Worm (Caenorhabditis elegans) whole organism, late embryonic: ENCODE data around the gene pcn-1.
A peak's percentile ranks its signal among the peaks of the same experiment; 100 is the strongest.

Experiments used
- C08G9.2 ChIP-seq: sonication (generic microtip); optimal IDR thresholded peaks from 2 replicates; lab custom pipeline; 2016; ENCODE audit warnings: mild to moderate bottlenecking, missing genetic modification characterization, moderate library complexity, missing compliant biosample characterization
- K09A11.1 ChIP-seq: sonication (generic microtip); optimal IDR thresholded peaks from 2 replicates; lab custom pipeline; 2017; ENCODE audit warnings: antibody characterized with exemption, mild to moderate bottlenecking, missing genetic modification characterization, missing compliant biosample characterization; ENCODE audit not compliant: insufficient read depth
- ahr-1 ChIP-seq: sonication (generic microtip); optimal IDR thresholded peaks from 2 replicates; lab custom pipeline; 2016; ENCODE audit warnings: missing genetic modification characterization, missing compliant biosample characterization
- ceh-18 ChIP-seq: sonication (generic microtip); optimal IDR thresholded peaks from 2 replicates; lab custom pipeline; 2016; ENCODE audit warnings: missing genetic modification characterization, missing compliant biosample characterization
- ceh-2 ChIP-seq: sonication (generic microtip); optimal IDR thresholded peaks from 2 replicates; lab custom pipeline; 2016; ENCODE audit warnings: missing genotype, missing genetic modification characterization, missing compliant biosample characterization
- ceh-22 ChIP-seq: sonication (generic microtip); optimal IDR thresholded peaks from 2 replicates; lab custom pipeline; 2017; ENCODE audit warnings: missing biosample characterization, missing genetic modification characterization
- ceh-31 ChIP-seq: sonication (generic microtip); optimal IDR thresholded peaks from 2 replicates; lab custom pipeline; 2016; ENCODE audit warnings: missing genetic modification characterization, missing compliant biosample characterization
- ceh-48 ChIP-seq: sonication (generic microtip); optimal IDR thresholded peaks from 2 replicates; lab custom pipeline; 2016; ENCODE audit warnings: missing genetic modification characterization, inconsistent platforms, missing compliant biosample characterization
- che-1 ChIP-seq: sonication (generic microtip); optimal IDR thresholded peaks from 2 replicates; lab custom pipeline; 2016; ENCODE audit warnings: mild to moderate bottlenecking, missing genetic modification characterization, missing compliant biosample characterization
- elt-2 ChIP-seq: sonication (generic microtip); optimal IDR thresholded peaks from 2 replicates; lab custom pipeline; 2016; ENCODE audit warnings: missing genetic modification reagents, missing genetic modification characterization, missing compliant biosample characterization
- ets-4 ChIP-seq: sonication (generic microtip); optimal IDR thresholded peaks from 2 replicates; lab custom pipeline; 2016; ENCODE audit warnings: missing genetic modification characterization, missing compliant biosample characterization
- eyg-1 ChIP-seq: sonication (generic microtip); optimal IDR thresholded peaks from 2 replicates; lab custom pipeline; 2016; ENCODE audit warnings: missing genotype, missing genetic modification characterization, missing compliant biosample characterization
- fax-1 ChIP-seq: sonication (generic microtip); optimal IDR thresholded peaks from 2 replicates; lab custom pipeline; 2016; ENCODE audit warnings: missing genotype, missing genetic modification characterization, missing compliant biosample characterization
- fkh-10 ChIP-seq: fragments of 150-350 bp; optimal IDR thresholded peaks from 2 replicates; lab custom pipeline; 2014; ENCODE audit warnings: missing biosample characterization, missing genetic modification reagents, missing genetic modification characterization
- gmeb-2 ChIP-seq: sonication (generic microtip); optimal IDR thresholded peaks from 2 replicates; lab custom pipeline; 2016; ENCODE audit warnings: missing genetic modification characterization, inconsistent platforms, missing compliant biosample characterization
- hlh-15 ChIP-seq: sonication (generic microtip); optimal IDR thresholded peaks from 2 replicates; lab custom pipeline; 2016; ENCODE audit warnings: missing genetic modification characterization, missing compliant biosample characterization
- hlh-30 ChIP-seq: sonication (generic microtip); optimal IDR thresholded peaks from 2 replicates; lab custom pipeline; 2017; ENCODE audit warnings: antibody characterized with exemption, missing genetic modification characterization, missing compliant biosample characterization; ENCODE audit not compliant: insufficient read depth
- hlh-6 ChIP-seq: sonication (generic microtip); optimal IDR thresholded peaks from 2 replicates; lab custom pipeline; 2016; ENCODE audit warnings: missing genotype, missing genetic modification characterization, missing compliant biosample characterization
- madf-2 ChIP-seq: sonication (generic microtip); optimal IDR thresholded peaks from 2 replicates; lab custom pipeline; 2017; ENCODE audit warnings: missing genetic modification characterization, missing compliant biosample characterization
- mec-3 ChIP-seq: sonication (generic microtip); optimal IDR thresholded peaks from 2 replicates; lab custom pipeline; 2016; ENCODE audit warnings: borderline replicate concordance, missing genetic modification characterization, missing compliant biosample characterization
- nfya-1 ChIP-seq: sonication (generic microtip); optimal IDR thresholded peaks from 2 replicates; lab custom pipeline; 2017; ENCODE audit warnings: missing genetic modification characterization, mild to moderate bottlenecking, missing compliant biosample characterization, antibody characterized with exemption, moderate library complexity
- nhr-11 ChIP-seq: fragments of 150-350 bp; optimal IDR thresholded peaks from 2 replicates; lab custom pipeline; 2014; ENCODE audit warnings: missing biosample characterization, missing genetic modification characterization
- npax-4 ChIP-seq: sonication (generic microtip); optimal IDR thresholded peaks from 2 replicates; lab custom pipeline; 2016; ENCODE audit warnings: missing genetic modification characterization, missing compliant biosample characterization
- odd-2 ChIP-seq: sonication (generic microtip); optimal IDR thresholded peaks from 2 replicates; lab custom pipeline; 2017; ENCODE audit warnings: antibody characterized with exemption, mild to moderate bottlenecking, missing genetic modification characterization, missing compliant biosample characterization
- pag-3 ChIP-seq: sonication (generic microtip); optimal IDR thresholded peaks from 2 replicates; lab custom pipeline; 2016; ENCODE audit warnings: missing compliant biosample characterization, missing genetic modification characterization, borderline replicate concordance
- pat-9 ChIP-seq: fragments of 200-800 bp; sonication (Bioruptor generic); optimal IDR thresholded peaks from 2 replicates; lab custom pipeline; 2018; ENCODE audit warnings: mild to moderate bottlenecking, missing genetic modification characterization, moderate library complexity, missing compliant biosample characterization
- pha-2 ChIP-seq: sonication (generic microtip); optimal IDR thresholded peaks from 2 replicates; lab custom pipeline; 2017; ENCODE audit warnings: mild to moderate bottlenecking, missing genetic modification characterization, missing compliant biosample characterization
- pha-4 ChIP-seq: fragments of 150-350 bp; optimal IDR thresholded peaks from 2 replicates; lab custom pipeline; 2018; ENCODE audit warnings: missing biosample characterization, missing genetic modification reagents, missing genetic modification characterization
- ref-2 ChIP-seq: sonication (generic microtip); optimal IDR thresholded peaks from 2 replicates; lab custom pipeline; 2016; ENCODE audit warnings: missing genetic modification characterization, missing compliant biosample characterization
- tbx-2 ChIP-seq: sonication (generic microtip); optimal IDR thresholded peaks from 2 replicates; lab custom pipeline; 2016; ENCODE audit warnings: missing genetic modification characterization, missing compliant biosample characterization
- tbx-7 ChIP-seq: sonication (generic microtip); optimal IDR thresholded peaks from 2 replicates; lab custom pipeline; 2016; ENCODE audit warnings: missing genotype, missing genetic modification characterization, missing compliant biosample characterization
- ttx-3 ChIP-seq: sonication (generic microtip); optimal IDR thresholded peaks from 2 replicates; lab custom pipeline; 2016; ENCODE audit warnings: missing genetic modification reagents, missing genetic modification characterization, missing compliant biosample characterization
- unc-3 ChIP-seq, 2 experiments: fragments of 200-800 bp in 1 of 2; sonication (Bioruptor generic) in 1 of 2; sonication (generic microtip) in 1 of 2; conservative IDR thresholded peaks in 1 of 2; optimal IDR thresholded peaks in 1 of 2; 2 replicates each; pipeline versions ENCODE4 v1.3.6 to Lab custom; 2016 to 2022; ENCODE audit warnings: missing compliant biosample characterization in 2 of 2, missing genetic modification characterization in 2 of 2, missing genetic modification reagents in 1 of 2
- unc-42 ChIP-seq: sonication (generic microtip); optimal IDR thresholded peaks from 2 replicates; lab custom pipeline; 2016; ENCODE audit warnings: missing genotype, missing genetic modification characterization, missing compliant biosample characterization
- zip-5 ChIP-seq: sonication (generic microtip); optimal IDR thresholded peaks from 2 replicates; lab custom pipeline; 2016; ENCODE audit warnings: missing genetic modification characterization, missing compliant biosample characterization
- ztf-16 ChIP-seq: sonication (generic microtip); optimal IDR thresholded peaks from 2 replicates; lab custom pipeline; 2017; ENCODE audit warnings: missing genetic modification characterization, missing compliant biosample characterization

The pcn-1 gene

DNA sequence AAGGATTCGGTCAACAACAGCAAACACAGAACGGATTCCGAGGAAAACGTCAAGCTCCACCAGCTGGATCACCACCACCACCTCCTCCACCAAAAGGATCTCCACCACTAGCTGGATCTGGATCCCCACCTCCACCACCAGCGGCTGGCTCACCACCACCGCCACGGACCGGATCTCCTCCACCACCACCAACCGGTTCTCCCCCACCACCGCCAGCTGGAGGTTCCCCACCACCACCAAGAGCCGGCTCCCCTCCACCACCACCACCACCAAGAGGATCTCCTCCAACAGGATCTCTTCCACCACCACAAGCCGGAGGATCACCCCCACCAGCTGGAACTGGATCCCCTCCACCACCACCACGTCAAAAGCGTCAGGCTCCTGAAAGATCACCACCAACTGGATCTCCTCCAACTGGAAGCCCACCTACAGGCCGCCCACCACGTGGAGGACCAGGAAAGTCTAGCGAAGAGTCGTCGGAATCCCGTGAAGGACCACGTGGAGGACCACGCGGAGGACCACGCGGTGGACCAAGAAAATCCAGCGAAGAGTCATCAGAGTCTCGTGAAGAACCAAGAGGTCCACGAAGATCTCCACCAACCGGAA, 27.5 kb upstream of the pcn-1 start:
- TF ChIP-seq pat-9 (tag; lab: Kevin White, UChicago) (no peak), mec-3 (tag; lab: Kevin White, UChicago) (peak; percentile 69), npax-4 (tag; lab: Kevin White, UChicago) (no peak), odd-2 (tag; lab: Kevin White, UChicago) (no peak), hlh-30 (tag; lab: Kevin White, UChicago) (no peak), hlh-15 (tag; lab: Kevin White, UChicago) (no peak), K09A11.1 (tag; lab: Kevin White, UChicago) (no peak)

ce11 chrIV:4074610-4075009, 25.4 kb upstream of the pcn-1 start, which contains the start of gene W03D2.9:
Gene W03D2.9, minus strand, starts transcription at chrIV:4074710.
- no peak for TF ChIP-seq pag-3 (tag; lab: Kevin White, UChicago)
- no peak for TF ChIP-seq ceh-22 (tag; lab: Kevin White, UChicago)
- no peak for TF ChIP-seq che-1 (tag; lab: Kevin White, UChicago)
- TF ChIP-seq tbx-7 (tag; lab: Kevin White, UChicago) = no peak
- no peak for TF ChIP-seq gmeb-2 (tag; lab: Kevin White, UChicago)
- TF ChIP-seq hlh-6 = no peak
- TF ChIP-seq odd-2 (tag; lab: Kevin White, UChicago) = no peak
- TF ChIP-seq ets-4 (tag; lab: Kevin White, UChicago) = no peak
- TF ChIP-seq pha-4 (tag; lab: Kevin White, UChicago) = no peak
- TF ChIP-seq hlh-15 (tag; lab: Kevin White, UChicago) = no peak
- no peak for TF ChIP-seq ceh-18 (tag; lab: Kevin White, UChicago)
- TF ChIP-seq fkh-10 (GFP tag; lab: Kevin White, UChicago) = no peak
- no peak for TF ChIP-seq nhr-11 (tag; lab: Kevin White, UChicago)
- TF ChIP-seq pha-2 (tag; lab: Kevin White, UChicago) = no peak

DNA sequence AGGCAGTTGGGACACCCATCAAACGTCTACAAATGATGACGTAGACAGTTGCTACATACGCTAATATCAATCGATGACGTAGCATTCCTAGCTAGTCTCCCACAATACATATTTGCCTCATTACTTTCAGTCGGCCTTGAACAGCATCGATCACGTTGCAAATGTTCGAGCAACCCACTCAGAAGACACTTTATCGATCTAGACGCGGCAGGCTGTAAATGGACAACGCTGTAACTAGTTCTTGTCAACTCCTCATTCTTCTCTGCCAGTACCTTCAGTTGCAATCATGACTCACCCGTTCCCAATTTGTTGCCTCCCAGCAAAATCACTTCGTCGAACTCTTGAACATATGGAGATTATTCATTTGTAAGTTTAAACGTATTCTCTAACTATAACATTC, 22.8 kb upstream of the pcn-1 start, which contains the start of gene pqn-75:
pqn-75 (plus strand) TSS at position 301 of the 400 bp plus-strand sequence.
- TF ChIP-seq gmeb-2 (tag; lab: Kevin White, UChicago) (no peak), ztf-16 (tag; lab: Kevin White, UChicago) (no peak), tbx-7 (tag; lab: Kevin White, UChicago) (no peak), K09A11.1 (tag; lab: Kevin White, UChicago) (no peak), ref-2 (tag; lab: Kevin White, UChicago) (no peak), fax-1 (no peak)

DNA sequence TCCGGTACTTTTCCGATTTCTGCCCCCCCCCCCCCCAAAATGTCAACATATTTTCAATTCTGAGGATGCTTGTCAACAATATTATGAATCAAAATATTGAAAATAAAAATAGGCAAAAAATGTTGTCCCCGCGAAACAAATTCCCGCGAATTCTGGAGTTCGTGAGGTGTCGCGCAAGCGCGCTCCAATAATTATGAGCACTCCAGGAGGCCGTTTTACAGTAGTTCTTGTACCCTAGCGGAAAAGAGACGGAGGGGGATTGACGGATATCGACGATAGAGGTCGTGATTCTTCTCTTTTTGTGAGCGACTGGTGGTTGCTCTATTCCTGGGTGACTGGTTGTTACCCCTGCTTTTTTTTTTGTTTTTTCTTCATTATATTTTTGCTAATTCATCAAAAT, 21.6 kb upstream of the pcn-1 start:
- no peak for TF ChIP-seq pha-4 (tag; lab: Kevin White, UChicago)
- peak; percentile 59 for TF ChIP-seq ref-2 (tag; lab: Kevin White, UChicago)
- peak; percentile 2 for TF ChIP-seq zip-5 (tag; lab: Kevin White, UChicago)
- peak; percentile 44 for TF ChIP-seq ceh-2 (tag; lab: Kevin White, UChicago)
- peak; percentile 55 for TF ChIP-seq ceh-31
- no peak for TF ChIP-seq mec-3 (tag; lab: Kevin White, UChicago)
- peak; percentile 7 for TF ChIP-seq C08G9.2 (tag; lab: Kevin White, UChicago)
- TF ChIP-seq tbx-2 (tag; lab: Kevin White, UChicago) = peak; percentile 58

ce11 chrIV:4068480-4068879, 19.2 kb upstream of the pcn-1 start, which contains the start of gene fbxb-55:
Gene fbxb-55, plus strand, starts transcription at chrIV:4068780.
- no peak for TF ChIP-seq ztf-16 (tag; lab: Kevin White, UChicago)
- no peak for TF ChIP-seq elt-2
- TF ChIP-seq ceh-2 (tag; lab: Kevin White, UChicago) = no peak
- no peak for TF ChIP-seq madf-2 (tag; lab: Kevin White, UChicago)
- no peak for TF ChIP-seq unc-42 (tag; lab: Kevin White, UChicago)
- no peak for TF ChIP-seq nfya-1 (tag; lab: Kevin White, UChicago)
- TF ChIP-seq odd-2 (tag; lab: Kevin White, UChicago) = no peak
- no peak for TF ChIP-seq eyg-1 (tag; lab: Kevin White, UChicago)
- TF ChIP-seq hlh-30 (tag; lab: Kevin White, UChicago) = no peak
- no peak for TF ChIP-seq C08G9.2 (tag; lab: Kevin White, UChicago)
- no peak for TF ChIP-seq tbx-7 (tag; lab: Kevin White, UChicago)
- no peak for TF ChIP-seq ceh-48 (tag; lab: Kevin White, UChicago)
- no peak for TF ChIP-seq npax-4 (tag; lab: Kevin White, UChicago)
- no peak for TF ChIP-seq ahr-1 (tag; lab: Kevin White, UChicago)
- no peak for TF ChIP-seq ttx-3
- no peak for TF ChIP-seq unc-3 (GFP tag; conservative IDR thresholded peaks at IDR 0.05; lab: Robert Waterston, UW)
- TF ChIP-seq unc-3 (tag; optimal IDR thresholded peaks at IDR 0.05; lab: Kevin White, UChicago) = no peak
- TF ChIP-seq, all 69 proteins: peak for 0
